Worm (Caenorhabditis elegans): ENCODE data around the gene nspc-17.

Gene nspc-17

ce11 chrX:14545543-14545942 lies 20.6 kb upstream of the nspc-17 start, which contains the start of gene enri-2:
Gene enri-2, plus strand, starts transcription at chrX:14545843.
- TF ChIP-seq nhr-28 (tag; optimal IDR thresholded peaks at IDR 0.05) (no peak), bed-3 (GFP tag; optimal IDR thresholded peaks at IDR 0.05) (no peak), cnd-1 (tag; optimal IDR thresholded peaks at IDR 0.05) (no peak), ztf-11 (tag; optimal IDR thresholded peaks at IDR 0.05) (no peak), nhr-2 (tag; optimal IDR thresholded peaks at IDR 0.05) (no peak), lin-32 (GFP tag; optimal IDR thresholded peaks at IDR 0.05) (no peak), ces-1 (GFP tag; optimal IDR thresholded peaks at IDR 0.05) (no peak)

- no peak for TF ChIP-seq lin-32 (GFP tag; optimal IDR thresholded peaks at IDR 0.05)
- TF ChIP-seq blmp-1 (tag; optimal IDR thresholded peaks at IDR 0.05), result no peak
- TF ChIP-seq mab-5 (tag; optimal IDR thresholded peaks at IDR 0.05), result no peak
- no peak for TF ChIP-seq pha-4 (tag; optimal IDR thresholded peaks at IDR 0.05)
- TF ChIP-seq M03D4.4 (tag; optimal IDR thresholded peaks at IDR 0.05), result no peak
- no peak for TF ChIP-seq nhr-2 (tag; optimal IDR thresholded peaks at IDR 0.05)
- no peak for TF ChIP-seq snpc-4 (tag; optimal IDR thresholded peaks at IDR 0.05)
- no peak for TF ChIP-seq zip-8 (tag; optimal IDR thresholded peaks at IDR 0.05)
- TF ChIP-seq bed-3 (GFP tag; optimal IDR thresholded peaks at IDR 0.05), result no peak
- TF ChIP-seq ceh-39 (tag; optimal IDR thresholded peaks at IDR 0.05), result no peak
- no peak for TF ChIP-seq mep-1 (tag; optimal IDR thresholded peaks at IDR 0.05)
- TF ChIP-seq cnd-1 (tag; optimal IDR thresholded peaks at IDR 0.05), result no peak
- no peak for TF ChIP-seq mls-2 (tag; optimal IDR thresholded peaks at IDR 0.05)
- TF ChIP-seq elt-1 (tag; optimal IDR thresholded peaks at IDR 0.05; ENCODE audit: borderline replicate concordance, insufficient read depth), result no peak
- TF ChIP-seq ces-1 (GFP tag; optimal IDR thresholded peaks at IDR 0.05), result no peak
- no peak for TF ChIP-seq hlh-1 (tag; optimal IDR thresholded peaks at IDR 0.05)
- TF ChIP-seq elt-3 (tag; optimal IDR thresholded peaks at IDR 0.05), result no peak
- no peak for TF ChIP-seq ztf-11 (tag; optimal IDR thresholded peaks at IDR 0.05)
- no peak for TF ChIP-seq tbx-8 (GFP tag; optimal IDR thresholded peaks at IDR 0.05)
Observed at ce11 chrX:14543224-14543623, 18.2 kb upstream of the nspc-17 start, which contains the start of gene T24C2.3. Gene T24C2.3, plus strand, starts transcription at chrX:14543524.

- TF ChIP-seq mab-5 (tag; optimal IDR thresholded peaks at IDR 0.05) (no peak), pha-4 (tag; optimal IDR thresholded peaks at IDR 0.05) (no peak), nhr-237 (tag; optimal IDR thresholded peaks at IDR 0.05) (no peak), lsy-2 (tag; optimal IDR thresholded peaks at IDR 0.05) (no peak), ces-1 (GFP tag; optimal IDR thresholded peaks at IDR 0.05) (no peak), lin-32 (GFP tag; optimal IDR thresholded peaks at IDR 0.05) (no peak), M03D4.4 (tag; optimal IDR thresholded peaks at IDR 0.05) (no peak), sem-2 (GFP tag; optimal IDR thresholded peaks at IDR 0.05) (no peak), ztf-11 (tag; optimal IDR thresholded peaks at IDR 0.05) (no peak), tbx-8 (GFP tag; optimal IDR thresholded peaks at IDR 0.05) (no peak), zip-8 (tag; optimal IDR thresholded peaks at IDR 0.05) (no peak), ceh-43 (GFP tag; optimal IDR thresholded peaks at IDR 0.05) (no peak), sptf-1 (tag; optimal IDR thresholded peaks at IDR 0.05) (no peak)
Observed at ce11 chrX:14541992-14542391, 17.0 kb upstream of the nspc-17 start, which contains the start of gene fbxa-81. Gene fbxa-81, minus strand, starts transcription at chrX:14542092.

ce11 chrX:14539468-14539867 lies 14.5 kb upstream of the nspc-17 start:
- TF ChIP-seq elt-3 (tag; optimal IDR thresholded peaks at IDR 0.05) (no peak), hlh-1 (tag; optimal IDR thresholded peaks at IDR 0.05) (no peak), zip-8 (tag; optimal IDR thresholded peaks at IDR 0.05) (no peak), mab-5 (tag; optimal IDR thresholded peaks at IDR 0.05) (no peak), ceh-43 (GFP tag; optimal IDR thresholded peaks at IDR 0.05) (no peak), mep-1 (tag; optimal IDR thresholded peaks at IDR 0.05) (no peak), sptf-1 (tag; optimal IDR thresholded peaks at IDR 0.05) (no peak), ztf-11 (tag; optimal IDR thresholded peaks at IDR 0.05) (no peak), elt-1 (tag; optimal IDR thresholded peaks at IDR 0.05; ENCODE audit: borderline replicate concordance, insufficient read depth) (no peak), ham-2 (GFP tag; optimal IDR thresholded peaks at IDR 0.05) (no peak), M03D4.4 (tag; optimal IDR thresholded peaks at IDR 0.05) (no peak), nhr-12 (tag; optimal IDR thresholded peaks at IDR 0.05) (no peak)

- TF ChIP-seq hlh-1 (tag; optimal IDR thresholded peaks at IDR 0.05) (no peak), elt-3 (tag; optimal IDR thresholded peaks at IDR 0.05) (no peak), zip-8 (tag; optimal IDR thresholded peaks at IDR 0.05) (no peak), nhr-237 (tag; optimal IDR thresholded peaks at IDR 0.05) (no peak), unc-39 (tag; optimal IDR thresholded peaks at IDR 0.05) (no peak), nhr-76 (tag; optimal IDR thresholded peaks at IDR 0.05) (no peak), ceh-39 (tag; optimal IDR thresholded peaks at IDR 0.05) (no peak), unc-120 (tag; optimal IDR thresholded peaks at IDR 0.05; ENCODE audit: poor library complexity, severe bottlenecking) (no peak), lin-32 (GFP tag; optimal IDR thresholded peaks at IDR 0.05) (no peak), ceh-43 (GFP tag; optimal IDR thresholded peaks at IDR 0.05) (no peak), ztf-11 (tag; optimal IDR thresholded peaks at IDR 0.05) (no peak), lin-13 (tag; optimal IDR thresholded peaks at IDR 0.05) (no peak), elt-1 (tag; optimal IDR thresholded peaks at IDR 0.05; ENCODE audit: borderline replicate concordance, insufficient read depth) (no peak), sptf-1 (tag; optimal IDR thresholded peaks at IDR 0.05) (no peak)
Observed at ce11 chrX:14537625-14538024, 12.6 kb upstream of the nspc-17 start.

Data from whole organism, mixed stage, embryonic.